Worm (Caenorhabditis elegans): ENCODE data around the gene pigg-1.

Gene pigg-1

ce11 chrII:8630088-8630487, 30.0 kb upstream of the pigg-1 start, which contains the start of gene T22C8.6:
TSS of gene T22C8.6 (minus strand) at chrII:8630281.
- TF ChIP-seq nhr-102 (tag; optimal IDR thresholded peaks at IDR 0.05) (no peak), mxl-3 (GFP tag; optimal IDR thresholded peaks at IDR 0.05) (peak; percentile 5), hlh-30 (tag; optimal IDR thresholded peaks at IDR 0.05; ENCODE audit: insufficient read depth) (peak; percentile 45), dpl-1 (GFP tag; optimal IDR thresholded peaks at IDR 0.05) (no peak), hif-1 (tag; optimal IDR thresholded peaks at IDR 0.05) (no peak), fos-1 (tag; optimal IDR thresholded peaks at IDR 0.05) (no peak), set-16 (GFP tag; IDR thresholded peaks at IDR 0.05) (no peak), nhr-28 (tag; optimal IDR thresholded peaks at IDR 0.05) (peak; percentile 16), R02D3.7 (tag; optimal IDR thresholded peaks at IDR 0.05) (no peak)

DNA sequence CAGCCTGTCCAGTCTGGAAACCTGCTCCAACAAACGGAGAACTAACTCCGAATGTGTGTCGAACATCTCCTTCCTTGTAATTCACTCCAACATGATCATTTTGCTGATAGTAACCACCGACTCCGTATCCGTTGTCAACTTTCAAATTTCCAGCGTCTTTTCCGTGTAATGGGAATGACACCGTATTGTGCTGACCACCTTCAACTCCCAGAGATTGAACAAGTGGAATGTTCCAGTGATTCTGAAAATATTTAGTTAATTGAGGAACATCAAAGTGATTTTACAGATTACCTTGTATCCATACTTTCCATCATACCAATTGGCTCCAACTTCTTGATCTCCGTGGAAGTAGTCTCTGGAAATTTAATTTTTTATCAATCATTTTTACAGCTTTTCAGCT, 27.8 kb upstream of the pigg-1 start:
- peak; percentile 93 for TF ChIP-seq aha-1 (tag)
- TF ChIP-seq zip-2 (tag; optimal IDR thresholded peaks at IDR 0.05): no peak

DNA sequence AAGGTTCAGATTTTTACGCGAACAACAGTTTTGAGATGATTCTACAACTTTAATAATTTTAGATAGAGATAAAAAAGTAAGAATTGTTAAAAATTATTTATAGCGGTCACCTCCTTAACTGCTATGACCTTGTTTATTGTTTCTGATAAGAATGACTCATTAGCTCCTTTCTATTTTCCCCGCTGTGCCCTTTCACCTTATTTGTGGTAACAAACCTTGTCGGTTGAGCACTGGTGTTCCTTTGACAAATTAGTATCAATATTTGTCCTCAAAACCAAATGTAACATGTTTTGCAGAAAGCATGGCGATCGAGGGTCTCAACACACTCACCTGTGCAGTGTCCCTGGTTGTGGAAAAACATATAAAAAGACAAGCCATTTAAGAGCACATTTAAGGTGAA, 26.5 kb upstream of the pigg-1 start:
- TF ChIP-seq nhr-48 (tag; optimal IDR thresholded peaks at IDR 0.05) (no peak), unc-62 (GFP tag; optimal IDR thresholded peaks at IDR 0.05 in 1 of 2) (peak in 1 of 2 experiments; percentile 78), unc-62 (tag; optimal IDR thresholded peaks at IDR 0.05) (no peak)

DNA sequence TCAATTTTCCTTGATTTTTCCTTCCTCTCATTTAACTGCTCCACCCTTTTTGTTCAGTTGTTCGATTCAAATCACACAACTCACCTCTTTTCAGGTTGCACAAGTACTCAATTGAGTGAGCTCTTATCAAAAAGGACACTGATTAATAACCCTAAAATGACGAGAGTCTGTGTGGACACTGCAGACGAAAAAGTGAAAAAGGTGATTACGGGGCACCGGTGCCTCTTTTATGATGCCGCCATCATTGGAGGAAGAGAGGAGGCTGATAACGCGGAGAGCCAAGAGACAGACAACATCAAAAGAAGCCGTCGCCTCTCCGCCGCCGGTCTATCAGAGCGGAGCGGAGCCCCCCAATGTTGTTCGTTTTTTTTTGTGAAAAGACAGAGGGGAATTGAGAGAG, 25.1 kb upstream of the pigg-1 start, which contains the start of gene sptf-2:
TSS of gene sptf-2 (plus strand) at position 297 of the 400 bp plus-strand sequence.
- TF ChIP-seq arid-1 (GFP tag; conservative IDR thresholded peaks at IDR 0.05): no peak
- TF ChIP-seq ztf-7 (tag; optimal IDR thresholded peaks at IDR 0.05): no peak
- TF ChIP-seq nhr-10 (tag; optimal IDR thresholded peaks at IDR 0.05): no peak
- no peak for TF ChIP-seq D1046.2 (GFP tag; IDR thresholded peaks at IDR 0.05)
- no peak for TF ChIP-seq unc-130 (GFP tag; optimal IDR thresholded peaks at IDR 0.05)
- TF ChIP-seq lin-38 (GFP tag; IDR thresholded peaks at IDR 0.05): no peak
- TF ChIP-seq saeg-2 (GFP tag; IDR thresholded peaks at IDR 0.05): no peak
- TF ChIP-seq madf-5 (GFP tag; IDR thresholded peaks at IDR 0.05): no peak
- TF ChIP-seq mxl-3 (GFP tag; optimal IDR thresholded peaks at IDR 0.05): peak; percentile 52
- no peak for TF ChIP-seq daf-19 (GFP tag; conservative IDR thresholded peaks at IDR 0.05)
- peak; percentile 92 for TF ChIP-seq nhr-28 (tag; optimal IDR thresholded peaks at IDR 0.05)
- TF ChIP-seq lir-3 (tag; optimal IDR thresholded peaks at IDR 0.05): no peak
- peak; percentile 34; the same call in 1 of the 2 replicates for TF ChIP-seq pha-4 (GFP tag; IDR thresholded peaks at IDR 0.05)
- TF ChIP-seq pha-4 (tag; optimal IDR thresholded peaks at IDR 0.05): no peak
- peak; percentile 87 for TF ChIP-seq hlh-11 (tag; optimal IDR thresholded peaks at IDR 0.05)
- no peak; the same call in 1 of the 2 replicates for TF ChIP-seq lin-1 (GFP tag; IDR thresholded peaks at IDR 0.05)
- no peak for TF ChIP-seq snpc-1.2 (GFP tag; IDR thresholded peaks at IDR 0.05)
- no peak for TF ChIP-seq dmd-9 (GFP tag; IDR thresholded peaks at IDR 0.05)
- no peak for TF ChIP-seq Y5F2A.4 (GFP tag; optimal IDR thresholded peaks at IDR 0.05)
- TF ChIP-seq Y48G9A.11 (GFP tag; IDR thresholded peaks at IDR 0.05): no peak
- no peak for TF ChIP-seq Y105C5A.15 (GFP tag; IDR thresholded peaks at IDR 0.05)
- TF ChIP-seq dve-1 (tag; optimal IDR thresholded peaks at IDR 0.05; ENCODE audit: insufficient read depth): peak; percentile 79
- TF ChIP-seq daf-16 (GFP tag; optimal IDR thresholded peaks at IDR 0.05): peak in 1 of 2 experiments; percentile 7
- TF ChIP-seq daf-16 (tag; optimal IDR thresholded peaks at IDR 0.05): peak; percentile 85
- peak; percentile 21 for TF ChIP-seq nhr-48 (tag; optimal IDR thresholded peaks at IDR 0.05)
- no peak for TF ChIP-seq egl-27 (tag; optimal IDR thresholded peaks at IDR 0.05)
- TF ChIP-seq ceh-32 (tag; optimal IDR thresholded peaks at IDR 0.05; ENCODE audit: poor library complexity): no peak
- TF ChIP-seq hmg-1.1 (GFP tag; IDR thresholded peaks at IDR 0.05): no peak
- no peak for TF ChIP-seq skn-1 (tag; optimal IDR thresholded peaks at IDR 0.05)
- no peak for TF ChIP-seq mdt-29 (GFP tag; IDR thresholded peaks at IDR 0.05)
- TF ChIP-seq ceh-20 (GFP tag; IDR thresholded peaks at IDR 0.05): no peak
- no peak for TF ChIP-seq snpc-4 (tag; optimal IDR thresholded peaks at IDR 0.05)
- peak; percentile 76 for TF ChIP-seq nhr-77 (tag; optimal IDR thresholded peaks at IDR 0.05)
- TF ChIP-seq ceh-62 (tag; optimal IDR thresholded peaks at IDR 0.05): no peak
- TF ChIP-seq lin-13 (GFP tag; optimal IDR thresholded peaks at IDR 0.05): no peak
- TF ChIP-seq pqm-1 (tag; optimal IDR thresholded peaks at IDR 0.05): peak; percentile 97
- no peak for TF ChIP-seq T20F7.1 (GFP tag; optimal IDR thresholded peaks at IDR 0.05)

Data from whole organism, L4 larva.